Fruit fly (Drosophila melanogaster): Measurements from ENCODE around the gene Cpr64Aa.

The Cpr64Aa gene

DNA sequence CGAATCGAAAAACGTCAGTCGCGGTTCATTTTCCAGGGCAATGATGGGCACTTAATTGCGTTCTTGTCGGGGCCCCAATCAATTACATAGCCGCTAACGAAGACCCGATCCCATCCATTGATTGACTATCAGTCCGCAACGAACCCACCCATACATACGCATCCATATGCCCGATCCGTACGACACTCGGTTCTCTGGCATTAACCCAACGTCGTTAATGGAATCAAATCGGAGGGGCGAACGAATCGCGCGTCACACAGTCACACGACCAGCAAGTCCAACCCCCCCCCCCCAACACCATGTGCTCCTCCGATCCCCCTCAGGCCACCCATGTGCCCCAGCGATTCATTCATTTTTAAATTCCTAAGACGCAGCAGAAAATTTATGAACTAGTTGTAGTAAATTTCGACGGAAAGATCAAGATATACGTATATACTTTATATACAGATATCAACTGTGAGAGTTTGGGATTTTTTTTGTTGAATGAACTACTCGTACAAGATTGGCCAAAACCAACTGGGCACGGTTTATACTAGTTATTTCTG lies 12.3 kb upstream of the Cpr64Aa start (continued):
- TF ChIP-seq dmrt11E (tag; optimal IDR thresholded peaks at IDR 0.05) (no peak), Myb (GFP tag; optimal IDR thresholded peaks at IDR 0.05) (no peak), slbo (GFP tag; IDR thresholded peaks at IDR 0.05) (no peak), Tbp (GFP tag; optimal IDR thresholded peaks at IDR 0.05) (no peak), CG11398 (GFP tag; optimal IDR thresholded peaks at IDR 0.05) (no peak), ara (GFP tag; IDR thresholded peaks at IDR 0.05) (no peak), dpn (GFP tag; optimal IDR thresholded peaks at IDR 0.05) (no peak), CG15514 (GFP tag; optimal IDR thresholded peaks at IDR 0.05) (peak; percentile 52), ftz-f1 (GFP tag; optimal IDR thresholded peaks at IDR 0.05) (no peak), hb (GFP tag; IDR thresholded peaks at IDR 0.05; ENCODE audit: partially characterized antibody) (no peak), CG7556 (GFP tag; optimal IDR thresholded peaks at IDR 0.05) (no peak), lab (GFP tag; optimal IDR thresholded peaks at IDR 0.05) (peak; percentile 81), grn (GFP tag; optimal IDR thresholded peaks at IDR 0.05) (peak; percentile 84), CG11723 (GFP tag; optimal IDR thresholded peaks at IDR 0.05) (no peak), sug (tag; optimal IDR thresholded peaks at IDR 0.05) (peak; percentile 95), Bgb (GFP tag; IDR thresholded peaks at IDR 0.05; ENCODE audit: partially characterized antibody) (no peak; the same call in 1 of the 2 replicates), Elba2 (GFP tag; optimal IDR thresholded peaks at IDR 0.05) (no peak), unc-4 (GFP tag; IDR thresholded peaks at IDR 0.05; ENCODE audit: partially characterized antibody) (no peak), zen2 (GFP tag; IDR thresholded peaks at IDR 0.05; ENCODE audit: partially characterized antibody) (no peak), fru (optimal IDR thresholded peaks at IDR 0.05) (no peak), CG8089 (GFP tag; optimal IDR thresholded peaks at IDR 0.05) (no peak), ab (GFP tag; optimal IDR thresholded peaks at IDR 0.05) (no peak), CG15011 (GFP tag; optimal IDR thresholded peaks at IDR 0.05) (no peak), gsb-n (tag; optimal IDR thresholded peaks at IDR 0.05) (peak; percentile 52), CG31224 (GFP tag; IDR thresholded peaks at IDR 0.05) (no peak), CG11247 (GFP tag; IDR thresholded peaks at IDR 0.05) (no peak), CG12744 (GFP tag; optimal IDR thresholded peaks at IDR 0.05) (no peak), zfh1 (GFP tag; IDR thresholded peaks at IDR 0.05) (no peak), HLH54F (GFP tag; optimal IDR thresholded peaks at IDR 0.05) (no peak), bab2 (GFP tag; optimal IDR thresholded peaks at IDR 0.05) (no peak), seq (GFP tag; IDR thresholded peaks at IDR 0.05) (no peak), salm (tag; optimal IDR thresholded peaks at IDR 0.05) (no peak), CG6654 (GFP tag; optimal IDR thresholded peaks at IDR 0.05) (no peak), CG2712 (tag; optimal IDR thresholded peaks at IDR 0.05) (no peak), CTCF (GFP tag; optimal IDR thresholded peaks at IDR 0.05) (no peak), Dp (GFP tag; optimal IDR thresholded peaks at IDR 0.05) (no peak), MESR4 (GFP tag; optimal IDR thresholded peaks at IDR 0.05) (no peak), nau (GFP tag; optimal IDR thresholded peaks at IDR 0.05) (no peak), CG1602 (GFP tag; optimal IDR thresholded peaks at IDR 0.05) (no peak), NC2α (GFP tag; optimal IDR thresholded peaks at IDR 0.05) (no peak), btn (GFP tag; optimal IDR thresholded peaks at IDR 0.05) (no peak), tio (GFP tag; optimal IDR thresholded peaks at IDR 0.05) (no peak), Mes4 (GFP tag; optimal IDR thresholded peaks at IDR 0.05) (no peak), CG8765 (GFP tag; IDR thresholded peaks at IDR 0.05) (no peak), PHDP (tag; optimal IDR thresholded peaks at IDR 0.05) (peak; percentile 29), CG5953 (GFP tag; IDR thresholded peaks at IDR 0.05) (no peak), CG6689 (GFP tag; IDR thresholded peaks at IDR 0.05) (no peak), CkIIα-i1 (GFP tag; IDR thresholded peaks at IDR 0.05) (no peak), Opbp (GFP tag; IDR thresholded peaks at IDR 0.05; ENCODE audit: partially characterized antibody) (no peak), gcm2 (GFP tag; optimal IDR thresholded peaks at IDR 0.05) (no peak), CG2129 (GFP tag; IDR thresholded peaks at IDR 0.05; ENCODE audit: partially characterized antibody) (no peak), CG16813 (GFP tag; IDR thresholded peaks at IDR 0.05; ENCODE audit: partially characterized antibody) (no peak)

All from whole organism, embryonic.